Worm (Caenorhabditis elegans) whole organism, L4 larva: ENCODE measurements around the gene med-1.

ENCODE experiments used
- F49E8.2 ChIP-seq: sonication (generic microtip); optimal IDR thresholded peaks from 2 replicates; lab custom pipeline; 2016; ENCODE audit warnings: missing compliant biosample characterization, mild to moderate bottlenecking, missing genetic modification characterization, borderline replicate concordance
- R02D3.7 ChIP-seq: fragments of 150-350 bp; sonication (generic microtip); optimal IDR thresholded peaks from 3 replicates; lab custom pipeline; 2014; ENCODE audit warnings: missing biosample characterization, missing genetic modification characterization
- T20F7.1 ChIP-seq: fragments of 200-800 bp; sonication (Bioruptor generic); optimal IDR thresholded peaks from 2 replicates; lab custom pipeline; 2018; ENCODE audit warnings: mild to moderate bottlenecking, missing genetic modification characterization, missing compliant biosample characterization
- T26A8.4 ChIP-seq: fragments of 200-800 bp; sonication (Bioruptor generic); IDR thresholded peaks from 2 replicates; pipeline ENCODE4 v1.3.6; 2022; ENCODE audit warnings: missing genetic modification characterization, missing compliant biosample characterization
- Y105C5A.15 ChIP-seq: fragments of 200-800 bp; sonication (Bioruptor generic); IDR thresholded peaks from 2 replicates; pipeline ENCODE4 v1.3.6; 2022; ENCODE audit warnings: missing genetic modification characterization, missing compliant biosample characterization
- Y75B8A.6 ChIP-seq: fragments of 200-800 bp; sonication (Bioruptor generic); IDR thresholded peaks from 2 replicates; pipeline ENCODE4 v1.3.6; 2022; ENCODE audit warnings: missing genetic modification reagents, missing genetic modification characterization, missing compliant biosample characterization
- ZK337.2 ChIP-seq: fragments of 200-800 bp; sonication (Bioruptor generic); IDR thresholded peaks from 2 replicates; pipeline ENCODE4 v1.3.6; 2022; ENCODE audit warnings: missing genetic modification reagents, missing genetic modification characterization, missing compliant biosample characterization
- aha-1 ChIP-seq: fragments of 150-350 bp; peaks from one replicate; lab custom pipeline; 2014; ENCODE audit warnings: missing biosample characterization, missing genetic modification characterization
- attf-4 ChIP-seq: sonication (generic microtip); optimal IDR thresholded peaks from 3 replicates; lab custom pipeline; 2017; ENCODE audit warnings: missing biosample characterization, missing genetic modification characterization
- ces-1 ChIP-seq: fragments of 150-350 bp; sonication (generic microtip); optimal IDR thresholded peaks from 4 replicates; lab custom pipeline; 2014; ENCODE audit warnings: missing biosample characterization, missing genetic modification reagents, missing genetic modification characterization
- cey-2 ChIP-seq: sonication (generic microtip); optimal IDR thresholded peaks from 3 replicates; lab custom pipeline; 2017; ENCODE audit warnings: missing genetic modification characterization, mild to moderate bottlenecking, missing compliant biosample characterization, antibody characterized with exemption, borderline replicate concordance; ENCODE audit not compliant: insufficient read depth
- ctbp-1 ChIP-seq: fragments of 200-800 bp; sonication (Bioruptor generic); IDR thresholded peaks from 2 replicates; pipeline ENCODE4 v1.3.6; 2022; ENCODE audit warnings: missing genetic modification reagents, missing genetic modification characterization, missing compliant biosample characterization
- daf-16 ChIP-seq, 3 experiments: sonication (generic microtip); optimal IDR thresholded peaks; 2 replicates each; lab custom pipeline; 2016 to 2017; ENCODE audit warnings: missing genetic modification characterization in 3 of 3, missing genetic modification reagents in 3 of 3, mild to moderate bottlenecking in 2 of 3, missing compliant biosample characterization in 2 of 3, missing biosample characterization in 1 of 3, moderate library complexity in 1 of 3
- dmd-6 ChIP-seq: fragments of 200-800 bp; sonication (Bioruptor generic); IDR thresholded peaks from 2 replicates; pipeline ENCODE4 v1.3.6; 2022; ENCODE audit warnings: missing genetic modification reagents, missing genetic modification characterization, missing compliant biosample characterization
- duxl-1 ChIP-seq: sonication (generic microtip); optimal IDR thresholded peaks from 2 replicates; lab custom pipeline; 2016; ENCODE audit warnings: mild to moderate bottlenecking, missing genetic modification characterization, moderate library complexity, missing compliant biosample characterization; ENCODE audit not compliant: poor library complexity
- dve-1 ChIP-seq: sonication (generic microtip); optimal IDR thresholded peaks from 2 replicates; lab custom pipeline; 2017; ENCODE audit warnings: antibody characterized with exemption, mild to moderate bottlenecking, missing genetic modification characterization, missing compliant biosample characterization; ENCODE audit not compliant: insufficient read depth
- egl-43 ChIP-seq: fragments of 200-800 bp; sonication (Bioruptor generic); IDR thresholded peaks from 2 replicates; pipeline ENCODE4 v1.3.6; 2022; ENCODE audit warnings: missing genetic modification reagents, missing genetic modification characterization, missing compliant biosample characterization
- fkh-10 ChIP-seq: fragments of 150-350 bp; optimal IDR thresholded peaks from 2 replicates; lab custom pipeline; 2014; ENCODE audit warnings: missing biosample characterization, missing genetic modification reagents, missing genetic modification characterization
- fos-1 ChIP-seq: fragments of 150-350 bp; optimal IDR thresholded peaks from 2 replicates; lab custom pipeline; 2014; ENCODE audit warnings: missing biosample characterization, missing genetic modification characterization
- gei-8 ChIP-seq: fragments of 200-800 bp; sonication (Bioruptor generic); optimal IDR thresholded peaks from 2 replicates; lab custom pipeline; 2018; ENCODE audit warnings: mild to moderate bottlenecking, missing genetic modification characterization, missing compliant biosample characterization
- hlh-11 ChIP-seq: fragments of 200-800 bp; sonication (Bioruptor generic); optimal IDR thresholded peaks from 2 replicates; lab custom pipeline; 2018; ENCODE audit warnings: mild to moderate bottlenecking, missing genetic modification characterization, missing compliant biosample characterization
- hlh-30 ChIP-seq: sonication (generic microtip); optimal IDR thresholded peaks from 2 replicates; lab custom pipeline; 2017; ENCODE audit warnings: antibody characterized with exemption, mild to moderate bottlenecking, missing genetic modification characterization, missing compliant biosample characterization; ENCODE audit not compliant: insufficient read depth
- hmg-1.1 ChIP-seq: fragments of 200-800 bp; sonication (Bioruptor generic); IDR thresholded peaks from 2 replicates; pipeline ENCODE4 v1.3.6; 2022; ENCODE audit warnings: missing genetic modification reagents, missing genetic modification characterization, missing compliant biosample characterization
- jun-1 ChIP-seq: fragments of 150-350 bp; optimal IDR thresholded peaks from 2 replicates; lab custom pipeline; 2014; ENCODE audit warnings: missing biosample characterization, missing genetic modification reagents, missing genetic modification characterization
- lin-13 ChIP-seq: fragments of 150-350 bp; optimal IDR thresholded peaks from 2 replicates; lab custom pipeline; 2014; ENCODE audit warnings: missing biosample characterization, missing genetic modification reagents, missing genetic modification characterization
- lin-15B ChIP-seq: fragments of 150-350 bp; sonication (generic microtip); optimal IDR thresholded peaks from 3 replicates; lab custom pipeline; 2014; ENCODE audit warnings: missing biosample characterization, missing genetic modification characterization
- lsy-2 ChIP-seq, 2 experiments: fragments of 150-350 bp in 1 of 2; sonication (generic microtip) in 1 of 2; optimal IDR thresholded peaks; 2 replicates each; lab custom pipeline; 2014 to 2017; ENCODE audit warnings: missing biosample characterization in 2 of 2, missing genetic modification characterization in 2 of 2
- mdl-1 ChIP-seq, 2 experiments: fragments of 150-350 bp in 1 of 2; sonication (generic microtip) in 1 of 2; optimal IDR thresholded peaks; 2 replicates each; lab custom pipeline; 2014 to 2017; ENCODE audit warnings: missing biosample characterization in 2 of 2, missing genetic modification characterization in 2 of 2
- mep-1 ChIP-seq: fragments of 150-350 bp; sonication (generic microtip); optimal IDR thresholded peaks from 3 replicates; lab custom pipeline; 2014; ENCODE audit warnings: missing biosample characterization, missing genetic modification characterization
- mxl-3 ChIP-seq: fragments of 200-800 bp; sonication (Bioruptor generic); optimal IDR thresholded peaks from 2 replicates; lab custom pipeline; 2018; ENCODE audit warnings: mild to moderate bottlenecking, missing genetic modification characterization, missing compliant biosample characterization
- nhr-102 ChIP-seq: sonication (generic microtip); optimal IDR thresholded peaks from 2 replicates; lab custom pipeline; 2016; ENCODE audit warnings: mild to moderate bottlenecking, missing genetic modification characterization, moderate library complexity, missing compliant biosample characterization
- nhr-11 ChIP-seq: fragments of 150-350 bp; optimal IDR thresholded peaks from 2 replicates; lab custom pipeline; 2014; ENCODE audit warnings: missing biosample characterization, missing genetic modification characterization
- nhr-111 ChIP-seq: fragments of 200-800 bp; sonication (Bioruptor generic); optimal IDR thresholded peaks from 2 replicates; lab custom pipeline; 2018; ENCODE audit warnings: mild to moderate bottlenecking, missing genetic modification characterization, missing compliant biosample characterization
- nhr-41 ChIP-seq: fragments of 200-800 bp; sonication (Bioruptor generic); IDR thresholded peaks from 2 replicates; pipeline ENCODE4 v1.3.6; 2022; ENCODE audit warnings: missing genetic modification reagents, missing genetic modification characterization, missing compliant biosample characterization
- nhr-48 ChIP-seq: sonication (generic microtip); optimal IDR thresholded peaks from 2 replicates; lab custom pipeline; 2016; ENCODE audit warnings: mild to moderate bottlenecking, missing genetic modification characterization, missing compliant biosample characterization
- pha-4 ChIP-seq, 2 experiments: fragments of 150-350 bp in 1 of 2; fragments of 200-800 bp in 1 of 2; sonication (Bioruptor generic) in 1 of 2; IDR thresholded peaks in 1 of 2; optimal IDR thresholded peaks in 1 of 2; 2 replicates each; pipeline versions ENCODE4 v1.3.6 to Lab custom; 2014 to 2022; ENCODE audit warnings: missing genetic modification characterization in 2 of 2, missing genetic modification reagents in 2 of 2, missing biosample characterization in 1 of 2, missing compliant biosample characterization in 1 of 2
- rbr-2 ChIP-seq: sonication (generic microtip); optimal IDR thresholded peaks from 2 replicates; lab custom pipeline; 2016; ENCODE audit warnings: missing genotype, missing genetic modification characterization, missing compliant biosample characterization
- saeg-2 ChIP-seq: fragments of 200-800 bp; sonication (Bioruptor generic); IDR thresholded peaks from 2 replicates; pipeline ENCODE4 v1.3.6; 2022; ENCODE audit warnings: missing genetic modification reagents, missing genetic modification characterization, missing compliant biosample characterization
- set-16 ChIP-seq: fragments of 200-800 bp; sonication (Bioruptor generic); IDR thresholded peaks from 2 replicates; pipeline ENCODE4 v1.3.6; 2022; ENCODE audit warnings: missing genetic modification reagents, missing genetic modification characterization, missing compliant biosample characterization
- snpc-1.2 ChIP-seq: fragments of 200-800 bp; sonication (Bioruptor generic); IDR thresholded peaks from 2 replicates; pipeline ENCODE4 v1.3.6; 2022; ENCODE audit warnings: missing genetic modification reagents, missing genetic modification characterization, missing compliant biosample characterization
- snpc-4 ChIP-seq: fragments of 150-350 bp; optimal IDR thresholded peaks from 2 replicates; lab custom pipeline; 2014; ENCODE audit warnings: missing biosample characterization, missing genetic modification characterization
- unc-62 ChIP-seq, 3 experiments: fragments of 150-350 bp in 1 of 3; sonication (generic microtip); optimal IDR thresholded peaks in 2 of 3; peaks in 1 of 3; 1 replicate in 1 of 3; 2 replicates in 2 of 3; lab custom pipeline; 2014 to 2017; ENCODE audit warnings: missing biosample characterization in 3 of 3, missing genetic modification characterization in 3 of 3, missing genetic modification reagents in 3 of 3, missing genotype in 1 of 3
- vab-7 ChIP-seq: fragments of 200-800 bp; sonication (Bioruptor generic); IDR thresholded peaks from 2 replicates; pipeline ENCODE4 v1.3.6; 2022; ENCODE audit warnings: missing genetic modification reagents, missing genetic modification characterization, missing compliant biosample characterization
- zfp-3 ChIP-seq: fragments of 200-800 bp; sonication (Bioruptor generic); conservative IDR thresholded peaks from 2 replicates; pipeline ENCODE4 v1.3.6; 2022; ENCODE audit warnings: missing genetic modification reagents, missing genetic modification characterization, missing compliant biosample characterization
- zip-2 ChIP-seq: fragments of 150-350 bp; optimal IDR thresholded peaks from 2 replicates; lab custom pipeline; 2014; ENCODE audit warnings: missing biosample characterization, missing genetic modification characterization
- ztf-7 ChIP-seq: fragments of 150-350 bp; optimal IDR thresholded peaks from 2 replicates; lab custom pipeline; 2014; ENCODE audit warnings: missing biosample characterization, missing genetic modification characterization

The med-1 gene

ce11 chrX:12439998-12440722 lies 9.8 kb downstream of the med-1 start:
- TF ChIP-seq F49E8.2 (no peak), fkh-10 (GFP tag; lab: Kevin White, UChicago) (no peak), duxl-1 (tag; lab: Kevin White, UChicago) (no peak), snpc-1.2 (no peak), hmg-1.1 (GFP tag; lab: Robert Waterston, UW) (peak; percentile 29; the same call in 1 of the 2 replicates), pha-4 (GFP tag; IDR thresholded peaks at IDR 0.05; lab: Robert Waterston, UW) (0 out of 2 replicates have a peak, but pooled peaks have one; percentile 20), pha-4 (tag; optimal IDR thresholded peaks at IDR 0.05; lab: Kevin White, UChicago) (no peak), unc-62 (GFP tag; optimal IDR thresholded peaks at IDR 0.05 in 1 of 2; lab: Kevin White, UChicago) (peak in 1 of 2 experiments; percentile 55), unc-62 (tag; optimal IDR thresholded peaks at IDR 0.05; lab: Kevin White, UChicago) (no peak), fos-1 (tag; lab: Kevin White, UChicago) (no peak), set-16 (GFP tag; lab: Robert Waterston, UW) (peak; percentile 71), rbr-2 (tag; lab: Kevin White, UChicago) (peak; percentile 16), dmd-6 (0 out of 2 replicates have a peak, but pooled peaks have one; percentile 11), aha-1 (tag; lab: Kevin White, UChicago) (peak; percentile 83)
- TF ChIP-seq, all 104 proteins: peak for 7

DNA sequence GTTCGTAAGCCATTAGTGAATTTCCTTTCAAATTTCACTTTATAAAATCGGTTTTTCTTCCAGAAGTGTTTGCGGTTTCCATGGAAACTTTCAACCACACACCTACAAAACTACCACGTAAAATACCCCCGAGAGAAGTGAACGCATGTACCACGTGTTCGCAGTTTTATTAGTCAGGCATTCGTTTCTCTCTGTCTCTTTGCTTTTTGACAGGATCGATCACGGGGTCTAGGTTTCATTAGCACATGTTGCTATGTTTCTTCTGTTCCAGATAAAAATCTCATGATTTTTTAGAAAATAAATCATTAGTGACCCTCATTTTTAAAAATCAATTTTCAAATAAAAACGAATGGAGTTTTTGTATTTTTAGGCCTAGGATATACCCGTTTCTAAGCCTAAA lies 14.0 kb downstream of the med-1 start:
- TF ChIP-seq fkh-10 (GFP tag; lab: Kevin White, UChicago) (no peak), lin-13 (GFP tag; lab: Kevin White, UChicago) (no peak), hmg-1.1 (GFP tag; lab: Robert Waterston, UW) (peak; percentile 15; the same call in 1 of the 2 replicates), mxl-3 (GFP tag; lab: Kevin White, UChicago) (peak; percentile 48), ZK337.2 (GFP tag; lab: Robert Waterston, UW) (no peak), nhr-41 (GFP tag; lab: Robert Waterston, UW) (no peak), jun-1 (tag; lab: Kevin White, UChicago) (no peak), cey-2 (tag; lab: Kevin White, UChicago) (no peak), nhr-102 (no peak), R02D3.7 (tag; lab: Kevin White, UChicago) (no peak), lsy-2 (tag; optimal IDR thresholded peaks at IDR 0.05; lab: Kevin White, UChicago) (peak in 1 of 2 experiments; percentile 25), hlh-11 (tag; lab: Kevin White, UChicago) (peak; percentile 41), snpc-4 (tag; lab: Kevin White, UChicago) (no peak), mep-1 (no peak), zfp-3 (GFP tag; lab: Robert Waterston, UW) (no peak), nhr-48 (tag; lab: Kevin White, UChicago) (no peak), gei-8 (no peak), ctbp-1 (no peak), dve-1 (tag; lab: Kevin White, UChicago) (peak; percentile 42), zip-2 (tag; lab: Kevin White, UChicago) (no peak), vab-7 (GFP tag; lab: Robert Waterston, UW) (no peak), saeg-2 (GFP tag; lab: Robert Waterston, UW) (no peak), nhr-111 (GFP tag; lab: Kevin White, UChicago) (no peak), daf-16 (GFP tag; optimal IDR thresholded peaks at IDR 0.05; lab: Kevin White, UChicago) (no peak), daf-16 (tag; optimal IDR thresholded peaks at IDR 0.05; lab: Kevin White, UChicago) (no peak), mdl-1 (tag; optimal IDR thresholded peaks at IDR 0.05; lab: Kevin White, UChicago) (peak in 1 of 2 experiments; percentile 27), ztf-7 (tag; lab: Kevin White, UChicago) (no peak), nhr-11 (tag; lab: Kevin White, UChicago) (no peak), Y105C5A.15 (GFP tag; lab: Robert Waterston, UW) (no peak), T26A8.4 (GFP tag; lab: Robert Waterston, UW) (no peak), egl-43 (GFP tag; lab: Robert Waterston, UW) (no peak), hlh-30 (peak; percentile 87), lin-15B (tag; lab: Kevin White, UChicago) (no peak), ces-1 (GFP tag; lab: Kevin White, UChicago) (no peak), T20F7.1 (no peak), Y75B8A.6 (GFP tag; lab: Robert Waterston, UW) (no peak), attf-4 (tag; lab: Kevin White, UChicago) (no peak), set-16 (GFP tag; lab: Robert Waterston, UW) (no peak)
